Worm (Caenorhabditis elegans) whole organism, L1 larva: ENCODE measurements around the gene aat-2.

ENCODE experiments used
- alr-1 ChIP-seq: fragments of 200-800 bp; sonication (Bioruptor generic); optimal IDR thresholded peaks from 2 replicates; lab custom pipeline; 2018; ENCODE audit warnings: borderline replicate concordance, mild to moderate bottlenecking, missing genetic modification characterization, missing compliant biosample characterization
- ceh-8 ChIP-seq: fragments of 200-800 bp; sonication (Bioruptor generic); optimal IDR thresholded peaks from 2 replicates; lab custom pipeline; 2018; ENCODE audit warnings: mild to moderate bottlenecking, missing genetic modification characterization, moderate library complexity, missing compliant biosample characterization
- efl-1 ChIP-seq, 4 experiments: fragments of 150-350 bp; optimal IDR thresholded peaks in 3 of 4; peaks in 1 of 4; 1 replicate in 1 of 4; 2 replicates in 3 of 4; lab custom pipeline; 2014; ENCODE audit warnings: missing biosample characterization in 2 of 4, missing genetic modification characterization in 2 of 4, missing genetic modification reagents in 2 of 4
- egl-27 ChIP-seq, 2 experiments: fragments of 150-350 bp in 1 of 2; sonication (generic microtip); optimal IDR thresholded peaks; 3 replicates each; lab custom pipeline; 2017 to 2018; ENCODE audit warnings: missing biosample characterization in 2 of 2, missing genetic modification characterization in 2 of 2, missing genetic modification reagents in 2 of 2
- fkh-10 ChIP-seq: sonication (generic microtip); optimal IDR thresholded peaks from 2 replicates; lab custom pipeline; 2017; ENCODE audit warnings: missing biosample characterization, missing genetic modification reagents, missing genetic modification characterization
- fkh-8 ChIP-seq: sonication (generic microtip); optimal IDR thresholded peaks from 2 replicates; lab custom pipeline; 2016; ENCODE audit warnings: mild to moderate bottlenecking, missing genetic modification characterization, missing compliant biosample characterization
- lin-13 ChIP-seq: fragments of 150-350 bp; optimal IDR thresholded peaks from 2 replicates; lab custom pipeline; 2014; ENCODE audit warnings: missing biosample characterization, missing genetic modification reagents, missing genetic modification characterization
- lir-3 ChIP-seq: sonication (generic microtip); optimal IDR thresholded peaks from 2 replicates; lab custom pipeline; 2016; ENCODE audit warnings: mild to moderate bottlenecking, missing genetic modification characterization, moderate library complexity, missing compliant biosample characterization; ENCODE audit not compliant: poor library complexity
- rnt-1 ChIP-seq: sonication (generic microtip); optimal IDR thresholded peaks from 2 replicates; lab custom pipeline; 2016; ENCODE audit warnings: mild to moderate bottlenecking, missing genetic modification characterization, moderate library complexity, missing compliant biosample characterization
- unc-62 ChIP-seq: fragments of 150-350 bp; optimal IDR thresholded peaks from 2 replicates; lab custom pipeline; 2014; ENCODE audit warnings: missing biosample characterization, missing genetic modification reagents, missing genetic modification characterization

- TF ChIP-seq lin-13 (GFP tag; lab: Kevin White, UChicago) (no peak), alr-1 (tag; lab: Kevin White, UChicago) (no peak), efl-1 (optimal IDR thresholded peaks at IDR 0.05; lab: Kevin White, UChicago) (no peak), efl-1 (GFP tag; optimal IDR thresholded peaks at IDR 0.05 in 1 of 2; lab: Kevin White, UChicago) (no peak), lir-3 (no peak), ceh-8 (GFP tag; lab: Kevin White, UChicago) (no peak), unc-62 (GFP tag; lab: Kevin White, UChicago) (no peak), fkh-10 (GFP tag; lab: Kevin White, UChicago) (no peak), fkh-8 (tag; lab: Kevin White, UChicago) (no peak), egl-27 (tag; optimal IDR thresholded peaks at IDR 0.05; lab: Kevin White, UChicago) (no peak), rnt-1 (no peak)
These were observed 21.8 kb downstream of the aat-2 start for ce11 chrV:9224377-9224776.
